Worm (Caenorhabditis elegans) whole organism, L3 larva: ENCODE results near the gene C09G12.17.

Experiments
- R02D3.7 ChIP-seq: fragments of 150-350 bp; optimal IDR thresholded peaks from 2 replicates; lab custom pipeline; 2014; ENCODE audit warnings: missing biosample characterization, missing genetic modification characterization
- ZK546.5 ChIP-seq: sonication (generic microtip); optimal IDR thresholded peaks from 2 replicates; lab custom pipeline; 2017; ENCODE audit warnings: missing biosample characterization, missing genetic modification characterization
- ama-1 ChIP-seq: fragments of 150-350 bp; optimal IDR thresholded peaks from 2 replicates; lab custom pipeline; 2018
- ceh-16 ChIP-seq: sonication (generic microtip); optimal IDR thresholded peaks from 2 replicates; lab custom pipeline; 2017; ENCODE audit warnings: missing biosample characterization, missing genetic modification characterization
- ceh-28 ChIP-seq: fragments of 150-350 bp; optimal IDR thresholded peaks from 2 replicates; lab custom pipeline; 2014; ENCODE audit warnings: missing biosample characterization, missing genetic modification reagents, missing genetic modification characterization
- ceh-9 ChIP-seq: sonication (generic microtip); optimal IDR thresholded peaks from 2 replicates; lab custom pipeline; 2018; ENCODE audit warnings: missing biosample characterization, missing genetic modification characterization
- daf-12 ChIP-seq: fragments of 150-350 bp; optimal IDR thresholded peaks from 2 replicates; lab custom pipeline; 2014; ENCODE audit warnings: missing biosample characterization, missing genetic modification reagents, missing genetic modification characterization
- egl-27 ChIP-seq: sonication (generic microtip); optimal IDR thresholded peaks from 4 replicates; lab custom pipeline; 2017; ENCODE audit warnings: missing biosample characterization, missing genetic modification reagents, missing genetic modification characterization
- egl-5 ChIP-seq: fragments of 150-350 bp; optimal IDR thresholded peaks from 2 replicates; lab custom pipeline; 2017; ENCODE audit warnings: missing biosample characterization, missing genetic modification reagents, missing genetic modification characterization, inconsistent platforms
- elt-1 ChIP-seq: fragments of 150-350 bp; optimal IDR thresholded peaks from 2 replicates; lab custom pipeline; 2014; ENCODE audit warnings: missing biosample characterization, missing genetic modification characterization
- elt-2 ChIP-seq: sonication (generic microtip); optimal IDR thresholded peaks from 2 replicates; lab custom pipeline; 2016; ENCODE audit warnings: missing genetic modification reagents, mild to moderate bottlenecking, missing genetic modification characterization, missing compliant biosample characterization
- elt-3 ChIP-seq, 3 experiments: fragments of 150-350 bp in 1 of 3; sonication (generic microtip) in 2 of 3; optimal IDR thresholded peaks; 2 replicates in 2 of 3; 4 replicates in 1 of 3; lab custom pipeline; 2014 to 2017; ENCODE audit warnings: missing biosample characterization in 3 of 3, missing genetic modification characterization in 3 of 3
- eor-1 ChIP-seq, 2 experiments: fragments of 150-350 bp; optimal IDR thresholded peaks; 2 replicates each; lab custom pipeline; 2014 to 2018; ENCODE audit warnings: missing biosample characterization in 2 of 2, missing genetic modification characterization in 2 of 2
- fkh-10 ChIP-seq: sonication (generic microtip); optimal IDR thresholded peaks from 2 replicates; lab custom pipeline; 2017; ENCODE audit warnings: missing biosample characterization, missing genetic modification reagents, missing genetic modification characterization
- fkh-2 ChIP-seq: fragments of 150-350 bp; optimal IDR thresholded peaks from 2 replicates; lab custom pipeline; 2014; ENCODE audit warnings: missing biosample characterization, missing genetic modification reagents, missing genetic modification characterization
- fos-1 ChIP-seq: fragments of 150-350 bp; optimal IDR thresholded peaks from 2 replicates; lab custom pipeline; 2014; ENCODE audit warnings: missing biosample characterization, missing genetic modification characterization
- hmg-11 ChIP-seq: sonication (generic microtip); optimal IDR thresholded peaks from 2 replicates; lab custom pipeline; 2016; ENCODE audit warnings: missing genetic modification characterization, missing compliant biosample characterization
- lin-15B ChIP-seq: fragments of 150-350 bp; optimal IDR thresholded peaks from 2 replicates; lab custom pipeline; 2014; ENCODE audit warnings: missing biosample characterization, missing genetic modification characterization
- lsy-12 ChIP-seq: sonication (generic microtip); optimal IDR thresholded peaks from 2 replicates; lab custom pipeline; 2016; ENCODE audit warnings: mild to moderate bottlenecking, missing genetic modification characterization, missing compliant biosample characterization
- mdl-1 ChIP-seq: fragments of 150-350 bp; optimal IDR thresholded peaks from 2 replicates; lab custom pipeline; 2014; ENCODE audit warnings: missing biosample characterization, missing genetic modification characterization
- nfya-1 ChIP-seq: sonication (generic microtip); optimal IDR thresholded peaks from 2 replicates; lab custom pipeline; 2017; ENCODE audit warnings: missing genetic modification characterization, mild to moderate bottlenecking, missing compliant biosample characterization, antibody characterized with exemption, moderate library complexity; ENCODE audit not compliant: insufficient read depth
- nhr-11 ChIP-seq: fragments of 150-350 bp; optimal IDR thresholded peaks from 2 replicates; lab custom pipeline; 2014; ENCODE audit warnings: missing biosample characterization, missing genetic modification characterization
- nhr-23 ChIP-seq: fragments of 150-350 bp; optimal IDR thresholded peaks from 2 replicates; lab custom pipeline; 2014; ENCODE audit warnings: missing biosample characterization, missing genetic modification reagents, missing genetic modification characterization
- nhr-237 ChIP-seq: fragments of 150-350 bp; optimal IDR thresholded peaks from 2 replicates; lab custom pipeline; 2014; ENCODE audit warnings: missing biosample characterization, missing genetic modification characterization
- nhr-25 ChIP-seq: sonication (generic microtip); optimal IDR thresholded peaks from 2 replicates; lab custom pipeline; 2017; ENCODE audit warnings: missing biosample characterization, missing genetic modification characterization
- nhr-28 ChIP-seq: fragments of 150-350 bp; optimal IDR thresholded peaks from 2 replicates; lab custom pipeline; 2014; ENCODE audit warnings: missing biosample characterization, missing genetic modification characterization
- nhr-43 ChIP-seq: sonication (generic microtip); optimal IDR thresholded peaks from 2 replicates; lab custom pipeline; 2016; ENCODE audit warnings: mild to moderate bottlenecking, missing genetic modification characterization, missing compliant biosample characterization; ENCODE audit not compliant: poor library complexity, severe bottlenecking
- nhr-67 ChIP-seq: fragments of 150-350 bp; optimal IDR thresholded peaks from 2 replicates; lab custom pipeline; 2014; ENCODE audit warnings: missing biosample characterization, missing genetic modification characterization
- nhr-76 ChIP-seq: fragments of 150-350 bp; sonication (generic microtip); optimal IDR thresholded peaks from 5 replicates; lab custom pipeline; 2014; ENCODE audit warnings: missing biosample characterization, missing genetic modification characterization
- nhr-77 ChIP-seq: fragments of 150-350 bp; optimal IDR thresholded peaks from 2 replicates; lab custom pipeline; 2014; ENCODE audit warnings: missing biosample characterization, missing genetic modification characterization
- pha-4 ChIP-seq: fragments of 150-350 bp; optimal IDR thresholded peaks from 2 replicates; lab custom pipeline; 2014; ENCODE audit warnings: missing biosample characterization, missing genetic modification reagents, missing genetic modification characterization
- pqm-1 ChIP-seq: fragments of 150-350 bp; optimal IDR thresholded peaks from 2 replicates; lab custom pipeline; 2017; ENCODE audit warnings: missing biosample characterization, missing genetic modification characterization, inconsistent platforms
- sea-2 ChIP-seq: fragments of 150-350 bp; sonication (generic microtip); optimal IDR thresholded peaks from 4 replicates; lab custom pipeline; 2014; ENCODE audit warnings: missing biosample characterization, missing genetic modification reagents, missing genetic modification characterization
- skn-1 ChIP-seq: fragments of 150-350 bp; optimal IDR thresholded peaks from 2 replicates; lab custom pipeline; 2014; ENCODE audit warnings: missing biosample characterization, missing genetic modification characterization
- tbx-2 ChIP-seq: sonication (generic microtip); optimal IDR thresholded peaks from 2 replicates; lab custom pipeline; 2016; ENCODE audit warnings: mild to moderate bottlenecking, missing genetic modification characterization, missing compliant biosample characterization
- unc-39 ChIP-seq: sonication (generic microtip); optimal IDR thresholded peaks from 4 replicates; lab custom pipeline; 2017; ENCODE audit warnings: missing biosample characterization, missing genetic modification characterization
- unc-62 ChIP-seq: fragments of 150-350 bp; sonication (generic microtip); optimal IDR thresholded peaks from 4 replicates; lab custom pipeline; 2014; ENCODE audit warnings: missing biosample characterization, missing genetic modification reagents, missing genetic modification characterization
- ztf-4 ChIP-seq: fragments of 150-350 bp; optimal IDR thresholded peaks from 2 replicates; lab custom pipeline; 2014; ENCODE audit warnings: missing biosample characterization, missing genetic modification characterization

Gene C09G12.17

DNA sequence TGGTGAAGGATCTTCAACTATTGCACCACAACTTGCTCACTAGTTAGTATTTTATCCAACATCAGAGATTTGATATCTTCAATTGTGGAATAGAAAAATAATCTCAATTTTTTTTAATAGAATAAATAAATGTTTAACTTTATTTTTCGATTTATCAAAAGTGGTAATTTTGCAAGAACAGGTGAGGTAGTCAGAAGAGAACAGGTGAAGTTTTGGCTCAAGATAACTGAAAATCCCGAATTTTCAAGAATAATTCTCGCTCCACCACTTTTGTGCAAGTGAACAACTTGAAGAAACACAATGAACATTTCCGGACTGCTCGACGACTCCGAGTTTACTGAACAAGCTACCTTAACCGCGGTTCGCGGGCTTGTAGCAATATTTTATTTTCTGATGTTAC is 4.8 kb downstream of the C09G12.17 start, which contains the start of gene srz-78:
Gene srz-78, plus strand, starts transcription at position 301 of the 400 bp plus-strand sequence.
- TF ChIP-seq nhr-28 (tag; lab: Kevin White, UChicago) (no peak), lin-15B (tag; lab: Kevin White, UChicago) (no peak), fkh-10 (GFP tag; lab: Kevin White, UChicago) (no peak), pqm-1 (no peak), ceh-16 (no peak), nhr-237 (tag; lab: Kevin White, UChicago) (no peak), lsy-12 (no peak), R02D3.7 (no peak), nfya-1 (tag; lab: Kevin White, UChicago) (no peak), ama-1 (no peak), pha-4 (no peak), ztf-4 (tag; lab: Kevin White, UChicago) (no peak), nhr-25 (no peak), tbx-2 (tag; lab: Kevin White, UChicago) (no peak), unc-62 (GFP tag; lab: Kevin White, UChicago) (no peak), fos-1 (no peak), nhr-76 (no peak), nhr-23 (tag; lab: Kevin White, UChicago) (no peak), nhr-11 (tag; lab: Kevin White, UChicago) (no peak), elt-2 (tag; lab: Kevin White, UChicago) (no peak)

- TF ChIP-seq ceh-9 (tag; lab: Kevin White, UChicago) (no peak), nhr-23 (tag; lab: Kevin White, UChicago) (no peak), fkh-10 (GFP tag; lab: Kevin White, UChicago) (no peak), tbx-2 (tag; lab: Kevin White, UChicago) (no peak), nhr-67 (tag; lab: Kevin White, UChicago) (no peak), nhr-237 (tag; lab: Kevin White, UChicago) (no peak), egl-5 (tag; lab: Kevin White, UChicago) (no peak), elt-1 (no peak), fos-1 (no peak), nhr-28 (tag; lab: Kevin White, UChicago) (no peak), ZK546.5 (tag; lab: Kevin White, UChicago) (no peak), pha-4 (no peak), egl-27 (tag; lab: Kevin White, UChicago) (no peak), mdl-1 (tag; lab: Kevin White, UChicago) (no peak), daf-12 (tag; lab: Kevin White, UChicago) (no peak), ceh-28 (no peak), nhr-43 (no peak), elt-2 (tag; lab: Kevin White, UChicago) (no peak)
These were observed 13.9 kb downstream of the C09G12.17 start, which contains the start of gene srz-82 for ce11 chrIV:3482195-3482959. Gene srz-82 (plus strand): TSS chrIV:3482895.

- no peak for TF ChIP-seq nfya-1 (tag; lab: Kevin White, UChicago)
- no peak for TF ChIP-seq nhr-67 (tag; lab: Kevin White, UChicago)
- no peak for TF ChIP-seq egl-27 (tag; lab: Kevin White, UChicago)
- no peak for TF ChIP-seq sea-2 (GFP tag; lab: Kevin White, UChicago)
- TF ChIP-seq fos-1, result no peak
- TF ChIP-seq ZK546.5 (tag; lab: Kevin White, UChicago), result no peak
- no peak for TF ChIP-seq elt-3 (tag; optimal IDR thresholded peaks at IDR 0.05; lab: Kevin White, UChicago)
- no peak for TF ChIP-seq nhr-43
- no peak for TF ChIP-seq ceh-28
These were observed 14.5 kb downstream of the C09G12.17 start, which contains the start of gene srz-37 for ce11 chrIV:3481760-3482159. Gene srz-37 (minus strand): TSS chrIV:3481860.

DNA sequence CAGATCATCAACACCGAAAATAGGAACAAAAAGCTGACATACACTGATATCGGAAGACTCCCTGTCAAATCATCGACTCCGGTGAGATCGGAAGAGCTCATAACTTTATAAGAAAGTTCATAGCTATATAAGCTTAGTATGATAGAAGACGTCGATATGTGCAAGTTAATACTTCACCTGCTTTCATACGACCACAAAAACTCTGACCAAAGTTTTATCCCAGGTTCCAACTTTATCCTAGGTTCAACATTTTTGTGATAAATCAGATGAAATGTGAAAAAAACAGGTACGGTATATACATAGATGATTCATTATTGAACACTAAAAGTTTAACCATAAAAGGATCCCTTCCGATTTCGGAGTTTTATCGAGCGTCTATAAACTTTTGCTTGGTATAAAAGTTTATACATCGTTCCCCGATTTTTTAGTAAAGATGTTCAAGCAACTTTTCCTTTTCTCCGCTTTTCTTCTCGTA is 17.3 kb downstream of the C09G12.17 start, which contains the start of the genes srz-70 and C09G12.5:
Gene srz-70, minus strand, starts transcription at position 101 of the 475 bp plus-strand sequence.
Gene C09G12.5, plus strand, starts transcription at position 425 of the 475 bp plus-strand sequence.
- TF ChIP-seq nhr-237 (tag; lab: Kevin White, UChicago) (no peak), unc-39 (no peak), ama-1 (no peak), elt-2 (tag; lab: Kevin White, UChicago) (no peak), elt-3 (tag; optimal IDR thresholded peaks at IDR 0.05; lab: Kevin White, UChicago) (no peak), eor-1 (tag; optimal IDR thresholded peaks at IDR 0.05; lab: Kevin White, UChicago) (no peak), lsy-12 (no peak), nhr-76 (no peak), ceh-16 (no peak), nhr-77 (tag; lab: Kevin White, UChicago) (no peak), hmg-11 (no peak), fkh-2 (tag; lab: Kevin White, UChicago) (no peak), skn-1 (tag; lab: Kevin White, UChicago) (no peak), nhr-25 (no peak)
